Worm (Caenorhabditis elegans) whole organism, early embryonic: ENCODE measurements around the gene math-39.

ENCODE experiments used
- F13C5.2 ChIP-seq: sonication (generic microtip); optimal IDR thresholded peaks from 2 replicates; lab custom pipeline; 2017; ENCODE audit warnings: mild to moderate bottlenecking, missing genetic modification characterization, inconsistent platforms, missing compliant biosample characterization
- aly-1 ChIP-seq: sonication (generic microtip); optimal IDR thresholded peaks from 2 replicates; lab custom pipeline; 2016; ENCODE audit warnings: missing genetic modification characterization, missing compliant biosample characterization
- ama-1 ChIP-seq: fragments of 150-350 bp; optimal IDR thresholded peaks from 2 replicates; lab custom pipeline; 2014
- ceh-36 ChIP-seq: sonication (generic microtip); optimal IDR thresholded peaks from 2 replicates; lab custom pipeline; 2016; ENCODE audit warnings: missing genetic modification characterization, inconsistent platforms, missing compliant biosample characterization
- flt-1 ChIP-seq: fragments of 200-800 bp; sonication (Bioruptor generic); IDR thresholded peaks from 2 replicates; pipeline ENCODE4 v1.3.6; 2022; ENCODE audit warnings: missing genetic modification characterization, missing compliant biosample characterization
- hmbx-1 ChIP-seq: sonication (generic microtip); optimal IDR thresholded peaks from 2 replicates; lab custom pipeline; 2016; ENCODE audit warnings: mild to moderate bottlenecking, missing genetic modification characterization, missing compliant biosample characterization
- hmg-4 ChIP-seq: fragments of 200-800 bp; sonication (Bioruptor generic); optimal IDR thresholded peaks from 2 replicates; lab custom pipeline; 2018; ENCODE audit warnings: mild to moderate bottlenecking, missing genetic modification characterization, missing compliant biosample characterization
- hnd-1 ChIP-seq: sonication (generic microtip); optimal IDR thresholded peaks from 2 replicates; lab custom pipeline; 2016; ENCODE audit warnings: missing genetic modification characterization, missing compliant biosample characterization
- pes-1 ChIP-seq: fragments of 200-800 bp; sonication (Bioruptor generic); IDR thresholded peaks from 2 replicates; pipeline ENCODE4 v1.3.6; 2022; ENCODE audit warnings: missing genetic modification reagents, missing genetic modification characterization, missing compliant biosample characterization
- tbx-11 ChIP-seq: fragments of 200-800 bp; sonication (Bioruptor generic); IDR thresholded peaks from 2 replicates; pipeline ENCODE4 v1.3.6; 2022; ENCODE audit warnings: missing genetic modification characterization, missing compliant biosample characterization
- tbx-37 ChIP-seq: fragments of 200-800 bp; sonication (Bioruptor generic); conservative IDR thresholded peaks from 2 replicates; pipeline ENCODE4 v1.3.6; 2022; ENCODE audit warnings: missing genetic modification reagents, missing genetic modification characterization, missing compliant biosample characterization
- tra-4 ChIP-seq: sonication (generic microtip); optimal IDR thresholded peaks from 2 replicates; lab custom pipeline; 2017; ENCODE audit warnings: missing genetic modification characterization, missing compliant biosample characterization

ce11 chrII:1820774-1821173, 11.4 kb upstream of the math-39 start, which contains the start of gene fbxa-3:
- TF ChIP-seq ceh-36 (tag; lab: Kevin White, UChicago) (no peak), ama-1 (lab: Kevin White, UChicago) (no peak), flt-1 (GFP tag; lab: Robert Waterston, UW) (no peak), tra-4 (tag; lab: Kevin White, UChicago) (no peak), hnd-1 (tag; lab: Kevin White, UChicago) (no peak), tbx-37 (GFP tag; lab: Robert Waterston, UW) (no peak), hmg-4 (GFP tag; lab: Kevin White, UChicago) (no peak), F13C5.2 (no peak), tbx-11 (GFP tag; lab: Robert Waterston, UW) (no peak), hmbx-1 (no peak), pes-1 (no peak), aly-1 (no peak)
